Worm (Caenorhabditis elegans) whole organism, L4 larva: ENCODE results near the gene pqn-54.
A peak's percentile ranks its signal among the peaks of the same experiment; 100 is the strongest.

Experiments used
- D1046.2 ChIP-seq: fragments of 200-800 bp; sonication (Bioruptor generic); IDR thresholded peaks from 2 replicates; pipeline ENCODE4 v1.3.6; 2022; ENCODE audit warnings: missing genetic modification characterization, missing compliant biosample characterization
- F26F4.8 ChIP-seq: fragments of 200-800 bp; sonication (Bioruptor generic); conservative IDR thresholded peaks from 2 replicates; pipeline ENCODE4 v1.3.6; 2022; ENCODE audit warnings: missing genetic modification characterization, missing compliant biosample characterization
- F37D6.2 ChIP-seq: sonication (generic microtip); optimal IDR thresholded peaks from 2 replicates; lab custom pipeline; 2016; ENCODE audit warnings: mild to moderate bottlenecking, missing genetic modification characterization, missing compliant biosample characterization
- F44E2.7 ChIP-seq: fragments of 200-800 bp; sonication (Bioruptor generic); IDR thresholded peaks from 2 replicates; pipeline ENCODE4 v2.1.2; 2022; ENCODE audit warnings: missing genetic modification characterization, missing compliant biosample characterization
- F49E8.2 ChIP-seq: sonication (generic microtip); optimal IDR thresholded peaks from 2 replicates; lab custom pipeline; 2016; ENCODE audit warnings: missing compliant biosample characterization, mild to moderate bottlenecking, missing genetic modification characterization, borderline replicate concordance
- R02D3.7 ChIP-seq: fragments of 150-350 bp; sonication (generic microtip); optimal IDR thresholded peaks from 3 replicates; lab custom pipeline; 2014; ENCODE audit warnings: missing biosample characterization, missing genetic modification characterization
- Y48G9A.11 ChIP-seq: fragments of 200-800 bp; sonication (Bioruptor generic); IDR thresholded peaks from 2 replicates; pipeline ENCODE4 v1.3.6; 2022; ENCODE audit warnings: missing genetic modification reagents, missing genetic modification characterization, missing compliant biosample characterization
- ZK546.5 ChIP-seq, 2 experiments: sonication (generic microtip); optimal IDR thresholded peaks; 2 replicates each; lab custom pipeline; 2017; ENCODE audit warnings: missing biosample characterization in 2 of 2, missing genetic modification characterization in 2 of 2
- ceh-20 ChIP-seq: fragments of 200-800 bp; sonication (Bioruptor generic); IDR thresholded peaks from 2 replicates; pipeline ENCODE4 v1.3.6; 2022; ENCODE audit warnings: missing genetic modification reagents, missing genetic modification characterization, missing compliant biosample characterization
- ceh-32 ChIP-seq: sonication (generic microtip); optimal IDR thresholded peaks from 2 replicates; lab custom pipeline; 2016; ENCODE audit warnings: mild to moderate bottlenecking, missing genetic modification characterization, missing compliant biosample characterization; ENCODE audit not compliant: poor library complexity
- ceh-62 ChIP-seq: sonication (generic microtip); optimal IDR thresholded peaks from 2 replicates; lab custom pipeline; 2017; ENCODE audit warnings: missing biosample characterization, missing genetic modification characterization
- ceh-82 ChIP-seq: sonication (generic microtip); optimal IDR thresholded peaks from 2 replicates; lab custom pipeline; 2017; ENCODE audit warnings: missing biosample characterization, missing genetic modification characterization
- ctbp-1 ChIP-seq: fragments of 200-800 bp; sonication (Bioruptor generic); IDR thresholded peaks from 2 replicates; pipeline ENCODE4 v1.3.6; 2022; ENCODE audit warnings: missing genetic modification reagents, missing genetic modification characterization, missing compliant biosample characterization
- daf-16 ChIP-seq, 3 experiments: sonication (generic microtip); optimal IDR thresholded peaks; 2 replicates each; lab custom pipeline; 2016 to 2017; ENCODE audit warnings: missing genetic modification characterization in 3 of 3, missing genetic modification reagents in 3 of 3, mild to moderate bottlenecking in 2 of 3, missing compliant biosample characterization in 2 of 3, missing biosample characterization in 1 of 3, moderate library complexity in 1 of 3
- daf-8 ChIP-seq: fragments of 200-800 bp; sonication (Bioruptor generic); IDR thresholded peaks from 2 replicates; pipeline ENCODE4 v1.3.6; 2022; ENCODE audit warnings: missing genetic modification characterization, missing compliant biosample characterization
- dmd-6 ChIP-seq: fragments of 200-800 bp; sonication (Bioruptor generic); IDR thresholded peaks from 2 replicates; pipeline ENCODE4 v1.3.6; 2022; ENCODE audit warnings: missing genetic modification reagents, missing genetic modification characterization, missing compliant biosample characterization
- dmd-8 ChIP-seq: fragments of 200-800 bp; sonication (Bioruptor generic); IDR thresholded peaks from 2 replicates; pipeline ENCODE4 v1.3.6; 2022; ENCODE audit warnings: missing genetic modification characterization, missing compliant biosample characterization
- dpl-1 ChIP-seq: fragments of 150-350 bp; optimal IDR thresholded peaks from 2 replicates; lab custom pipeline; 2014; ENCODE audit warnings: missing biosample characterization, missing genetic modification reagents, missing genetic modification characterization
- duxl-1 ChIP-seq: sonication (generic microtip); optimal IDR thresholded peaks from 2 replicates; lab custom pipeline; 2016; ENCODE audit warnings: mild to moderate bottlenecking, missing genetic modification characterization, moderate library complexity, missing compliant biosample characterization; ENCODE audit not compliant: poor library complexity
- egl-43 ChIP-seq: fragments of 200-800 bp; sonication (Bioruptor generic); IDR thresholded peaks from 2 replicates; pipeline ENCODE4 v1.3.6; 2022; ENCODE audit warnings: missing genetic modification reagents, missing genetic modification characterization, missing compliant biosample characterization
- fkh-10 ChIP-seq: fragments of 150-350 bp; optimal IDR thresholded peaks from 2 replicates; lab custom pipeline; 2014; ENCODE audit warnings: missing biosample characterization, missing genetic modification reagents, missing genetic modification characterization
- fos-1 ChIP-seq: fragments of 150-350 bp; optimal IDR thresholded peaks from 2 replicates; lab custom pipeline; 2014; ENCODE audit warnings: missing biosample characterization, missing genetic modification characterization
- gei-8 ChIP-seq: fragments of 200-800 bp; sonication (Bioruptor generic); optimal IDR thresholded peaks from 2 replicates; lab custom pipeline; 2018; ENCODE audit warnings: mild to moderate bottlenecking, missing genetic modification characterization, missing compliant biosample characterization
- hif-1 ChIP-seq, 2 experiments: sonication (generic microtip); optimal IDR thresholded peaks; 2 replicates each; lab custom pipeline; 2016 to 2017; ENCODE audit warnings: missing compliant biosample characterization in 2 of 2, missing genetic modification characterization in 2 of 2, missing genetic modification reagents in 2 of 2, missing genotype in 2 of 2, mild to moderate bottlenecking in 1 of 2
- hlh-11 ChIP-seq: fragments of 200-800 bp; sonication (Bioruptor generic); optimal IDR thresholded peaks from 2 replicates; lab custom pipeline; 2018; ENCODE audit warnings: mild to moderate bottlenecking, missing genetic modification characterization, missing compliant biosample characterization
- hmg-1.1 ChIP-seq: fragments of 200-800 bp; sonication (Bioruptor generic); IDR thresholded peaks from 2 replicates; pipeline ENCODE4 v1.3.6; 2022; ENCODE audit warnings: missing genetic modification reagents, missing genetic modification characterization, missing compliant biosample characterization
- lim-7 ChIP-seq: fragments of 200-800 bp; sonication (Bioruptor generic); IDR thresholded peaks from 2 replicates; pipeline ENCODE4 v1.3.6; 2022; ENCODE audit warnings: missing genetic modification characterization, missing compliant biosample characterization
- lin-29 ChIP-seq: fragments of 200-800 bp; sonication (Bioruptor generic); IDR thresholded peaks from 2 replicates; pipeline ENCODE4 v1.3.6; 2022; ENCODE audit warnings: missing genetic modification reagents, missing genetic modification characterization, missing compliant biosample characterization
- lsy-2 ChIP-seq, 2 experiments: fragments of 150-350 bp in 1 of 2; sonication (generic microtip) in 1 of 2; optimal IDR thresholded peaks; 2 replicates each; lab custom pipeline; 2014 to 2017; ENCODE audit warnings: missing biosample characterization in 2 of 2, missing genetic modification characterization in 2 of 2
- madf-5 ChIP-seq, 2 experiments: fragments of 200-800 bp; sonication (Bioruptor generic); IDR thresholded peaks; 2 replicates each; pipeline ENCODE4 v1.3.6; 2022; ENCODE audit warnings: missing compliant biosample characterization in 2 of 2, missing genetic modification characterization in 2 of 2
- madf-9 ChIP-seq: fragments of 200-800 bp; sonication (Bioruptor generic); conservative IDR thresholded peaks from 2 replicates; pipeline ENCODE4 v1.3.6; 2022; ENCODE audit warnings: missing genetic modification reagents, missing genetic modification characterization, missing compliant biosample characterization
- mdl-1 ChIP-seq, 2 experiments: fragments of 150-350 bp in 1 of 2; sonication (generic microtip) in 1 of 2; optimal IDR thresholded peaks; 2 replicates each; lab custom pipeline; 2014 to 2017; ENCODE audit warnings: missing biosample characterization in 2 of 2, missing genetic modification characterization in 2 of 2
- mdt-29 ChIP-seq: fragments of 200-800 bp; sonication (Bioruptor generic); IDR thresholded peaks from 2 replicates; pipeline ENCODE4 v1.3.6; 2022; ENCODE audit warnings: missing genetic modification reagents, missing genetic modification characterization, missing compliant biosample characterization
- mep-1 ChIP-seq: fragments of 150-350 bp; sonication (generic microtip); optimal IDR thresholded peaks from 3 replicates; lab custom pipeline; 2014; ENCODE audit warnings: missing biosample characterization, missing genetic modification characterization
- mxl-2 ChIP-seq: fragments of 200-800 bp; sonication (Bioruptor generic); conservative IDR thresholded peaks from 2 replicates; pipeline ENCODE4 v1.3.6; 2022; ENCODE audit warnings: missing genetic modification reagents, missing genetic modification characterization, missing compliant biosample characterization
- nhr-10 ChIP-seq: fragments of 150-350 bp; optimal IDR thresholded peaks from 2 replicates; lab custom pipeline; 2014; ENCODE audit warnings: missing biosample characterization, missing genetic modification characterization
- nhr-11 ChIP-seq: fragments of 150-350 bp; optimal IDR thresholded peaks from 2 replicates; lab custom pipeline; 2014; ENCODE audit warnings: missing biosample characterization, missing genetic modification characterization
- nhr-25 ChIP-seq: sonication (generic microtip); optimal IDR thresholded peaks from 2 replicates; lab custom pipeline; 2017; ENCODE audit warnings: missing genetic modification characterization, mild to moderate bottlenecking, missing compliant biosample characterization, antibody characterized with exemption, moderate library complexity, borderline replicate concordance; ENCODE audit not compliant: insufficient read depth
- nhr-6 ChIP-seq: fragments of 150-350 bp; optimal IDR thresholded peaks from 2 replicates; lab custom pipeline; 2014; ENCODE audit warnings: missing biosample characterization, missing genetic modification characterization
- nhr-76 ChIP-seq: fragments of 150-350 bp; optimal IDR thresholded peaks from 2 replicates; lab custom pipeline; 2014; ENCODE audit warnings: missing biosample characterization, missing genetic modification characterization
- pha-4 ChIP-seq, 2 experiments: fragments of 150-350 bp in 1 of 2; fragments of 200-800 bp in 1 of 2; sonication (Bioruptor generic) in 1 of 2; IDR thresholded peaks in 1 of 2; optimal IDR thresholded peaks in 1 of 2; 2 replicates each; pipeline versions ENCODE4 v1.3.6 to Lab custom; 2014 to 2022; ENCODE audit warnings: missing genetic modification characterization in 2 of 2, missing genetic modification reagents in 2 of 2, missing biosample characterization in 1 of 2, missing compliant biosample characterization in 1 of 2
- php-3 ChIP-seq: fragments of 200-800 bp; sonication (Bioruptor generic); IDR thresholded peaks from 2 replicates; pipeline ENCODE4 v1.3.6; 2022; ENCODE audit warnings: missing genetic modification reagents, missing genetic modification characterization, missing compliant biosample characterization
- saeg-2 ChIP-seq: fragments of 200-800 bp; sonication (Bioruptor generic); IDR thresholded peaks from 2 replicates; pipeline ENCODE4 v1.3.6; 2022; ENCODE audit warnings: missing genetic modification reagents, missing genetic modification characterization, missing compliant biosample characterization
- skn-1 ChIP-seq: fragments of 150-350 bp; optimal IDR thresholded peaks from 2 replicates; lab custom pipeline; 2014; ENCODE audit warnings: missing biosample characterization, missing genetic modification characterization
- snpc-1.2 ChIP-seq: fragments of 200-800 bp; sonication (Bioruptor generic); IDR thresholded peaks from 2 replicates; pipeline ENCODE4 v1.3.6; 2022; ENCODE audit warnings: missing genetic modification reagents, missing genetic modification characterization, missing compliant biosample characterization
- tag-97 ChIP-seq: fragments of 200-800 bp; sonication (Bioruptor generic); IDR thresholded peaks from 2 replicates; pipeline ENCODE4 v1.3.6; 2022; ENCODE audit warnings: missing genetic modification characterization, missing compliant biosample characterization
- tra-1 ChIP-seq: fragments of 200-800 bp; sonication (Bioruptor generic); IDR thresholded peaks from 2 replicates; pipeline ENCODE4 v1.3.6; 2022; ENCODE audit warnings: missing genetic modification reagents, missing genetic modification characterization, missing compliant biosample characterization
- unc-130 ChIP-seq: sonication (generic microtip); optimal IDR thresholded peaks from 2 replicates; lab custom pipeline; 2016; ENCODE audit warnings: missing genetic modification reagents, missing genetic modification characterization, missing compliant biosample characterization
- unc-39 ChIP-seq: sonication (generic microtip); optimal IDR thresholded peaks from 2 replicates; lab custom pipeline; 2017; ENCODE audit warnings: missing biosample characterization, missing genetic modification characterization
- ztf-7 ChIP-seq: fragments of 150-350 bp; optimal IDR thresholded peaks from 2 replicates; lab custom pipeline; 2014; ENCODE audit warnings: missing biosample characterization, missing genetic modification characterization

The pqn-54 gene

ce11 chrV:1456614-1457013 is 8.2 kb upstream of the pqn-54 start:
- TF ChIP-seq tra-1 (peak; percentile 34; the same call in 1 of the 2 replicates), unc-39 (tag; lab: Kevin White, UChicago) (no peak), mxl-2 (GFP tag; lab: Robert Waterston, UW) (peak; percentile 92), F26F4.8 (GFP tag; lab: Robert Waterston, UW) (no peak), R02D3.7 (tag; lab: Kevin White, UChicago) (no peak), mep-1 (tag; lab: Kevin White, UChicago) (no peak), nhr-76 (tag; lab: Kevin White, UChicago) (no peak), Y48G9A.11 (GFP tag; lab: Robert Waterston, UW) (no peak), egl-43 (GFP tag; lab: Robert Waterston, UW) (no peak), lsy-2 (tag; optimal IDR thresholded peaks at IDR 0.05; lab: Kevin White, UChicago) (peak in 1 of 2 experiments; percentile 22), D1046.2 (GFP tag; lab: Robert Waterston, UW) (no peak), pha-4 (GFP tag; IDR thresholded peaks at IDR 0.05; lab: Robert Waterston, UW) (peak; percentile 34; the same call in 1 of the 2 replicates), pha-4 (tag; optimal IDR thresholded peaks at IDR 0.05; lab: Kevin White, UChicago) (no peak), daf-8 (GFP tag; lab: Robert Waterston, UW) (no peak), ztf-7 (tag; lab: Kevin White, UChicago) (no peak), nhr-11 (tag; lab: Kevin White, UChicago) (no peak), fkh-10 (no peak), nhr-10 (peak; percentile 64), dmd-8 (no peak), unc-130 (GFP tag; lab: Kevin White, UChicago) (no peak), ceh-82 (tag; lab: Kevin White, UChicago) (no peak), ctbp-1 (GFP tag; lab: Robert Waterston, UW) (no peak), nhr-6 (tag; lab: Kevin White, UChicago) (no peak), nhr-25 (no peak), dmd-6 (GFP tag; lab: Robert Waterston, UW) (peak; percentile 96), daf-16 (GFP tag; optimal IDR thresholded peaks at IDR 0.05; lab: Kevin White, UChicago) (no peak), daf-16 (tag; optimal IDR thresholded peaks at IDR 0.05; lab: Kevin White, UChicago) (peak; percentile 82), saeg-2 (GFP tag; lab: Robert Waterston, UW) (no peak), F37D6.2 (tag; lab: Kevin White, UChicago) (no peak), lim-7 (GFP tag; lab: Robert Waterston, UW) (no peak), fos-1 (tag; lab: Kevin White, UChicago) (no peak), gei-8 (GFP tag; lab: Kevin White, UChicago) (no peak), F44E2.7 (no peak), hmg-1.1 (no peak), ZK546.5 (tag; optimal IDR thresholded peaks at IDR 0.05; lab: Kevin White, UChicago) (no peak), ceh-62 (no peak), snpc-1.2 (GFP tag; lab: Robert Waterston, UW) (no peak), php-3 (GFP tag; lab: Robert Waterston, UW) (no peak), ceh-20 (no peak), mdt-29 (GFP tag; lab: Robert Waterston, UW) (peak; percentile 91), hlh-11 (tag; lab: Kevin White, UChicago) (peak; percentile 77), mdl-1 (tag; optimal IDR thresholded peaks at IDR 0.05; lab: Kevin White, UChicago) (peak in 1 of 2 experiments; percentile 3), madf-9 (GFP tag; lab: Robert Waterston, UW) (no peak), skn-1 (tag; lab: Kevin White, UChicago) (no peak), tag-97 (GFP tag; lab: Robert Waterston, UW) (no peak), ceh-32 (tag; lab: Kevin White, UChicago) (no peak), dpl-1 (GFP tag; lab: Kevin White, UChicago) (no peak), F49E8.2 (no peak), hif-1 (tag; optimal IDR thresholded peaks at IDR 0.05; lab: Kevin White, UChicago) (peak in 1 of 2 experiments; percentile 15), duxl-1 (tag; lab: Kevin White, UChicago) (no peak), madf-5 (GFP tag; IDR thresholded peaks at IDR 0.05; lab: Robert Waterston, UW) (no peak), lin-29 (GFP tag; lab: Robert Waterston, UW) (no peak)
